Fruit fly (Drosophila melanogaster) whole organism, embryonic: ENCODE data around the gene mldr.

Experiments used
- Adf1 ChIP-seq: fragments of 200-800 bp; sonication (Bioruptor generic); IDR thresholded peaks from 2 replicates; pipeline ENCODE4 v1.3.6; 2022; ENCODE audit warnings: missing biosample characterization, missing genetic modification characterization
- B-H1 ChIP-seq: fragments of 200-800 bp; sonication (Bioruptor generic); IDR thresholded peaks from 3 replicates; pipeline ENCODE4 v1.3.6; 2022; ENCODE audit warnings: missing biosample characterization, missing genetic modification characterization
- Bteb2 ChIP-seq: fragments of 200-800 bp; sonication (Bioruptor generic); optimal IDR thresholded peaks from 2 replicates; lab custom pipeline; 2016; ENCODE audit warnings: missing biosample characterization, missing genetic modification characterization
- CG10543 ChIP-seq: fragments of 200-800 bp; sonication (Bioruptor generic); optimal IDR thresholded peaks from 3 replicates; lab custom pipeline; 2017; ENCODE audit warnings: missing biosample characterization, mild to moderate bottlenecking, missing genetic modification characterization, moderate library complexity
- CG11723 ChIP-seq: fragments of 200-800 bp; sonication (Bioruptor generic); optimal IDR thresholded peaks from 2 replicates; lab custom pipeline; 2017; ENCODE audit warnings: missing biosample characterization, mild to moderate bottlenecking, missing genetic modification characterization
- CG12769 ChIP-seq: fragments of 200-800 bp; sonication (Bioruptor generic); optimal IDR thresholded peaks from 2 replicates; lab custom pipeline; 2019; ENCODE audit warnings: missing biosample characterization, mild to moderate bottlenecking, missing genetic modification characterization, moderate library complexity
- CG17359 ChIP-seq: fragments of 200-800 bp; sonication (Bioruptor generic); optimal IDR thresholded peaks from 3 replicates; lab custom pipeline; 2018; ENCODE audit warnings: missing biosample characterization, mild to moderate bottlenecking, missing genetic modification characterization, moderate library complexity
- CG2202 ChIP-seq: fragments of 200-800 bp; sonication (Bioruptor generic); optimal IDR thresholded peaks from 2 replicates; lab custom pipeline; 2018; ENCODE audit warnings: missing biosample characterization, mild to moderate bottlenecking, missing genetic modification characterization
- CG2875 ChIP-seq: fragments of 200-800 bp; sonication (Bioruptor generic); optimal IDR thresholded peaks from 2 replicates; lab custom pipeline; 2017; ENCODE audit warnings: missing biosample characterization, mild to moderate bottlenecking, missing genetic modification characterization, missing genetic modification reagents
- CG34376 ChIP-seq: fragments of 200-800 bp; sonication (Bioruptor generic); optimal IDR thresholded peaks from 2 replicates; lab custom pipeline; 2018; ENCODE audit warnings: missing biosample characterization, mild to moderate bottlenecking, missing genetic modification characterization
- CG3726 ChIP-seq: fragments of 200-800 bp; sonication (Bioruptor generic); IDR thresholded peaks from 3 replicates; pipeline ENCODE4, ENCODE4 v1.3.6; 2022; ENCODE audit warnings: missing biosample characterization, missing genetic modification characterization
- CG3838 ChIP-seq: fragments of 200-800 bp; sonication (Bioruptor generic); optimal IDR thresholded peaks from 3 replicates; lab custom pipeline; 2016; ENCODE audit warnings: missing biosample characterization, missing genetic modification characterization
- CG4707 ChIP-seq: fragments of 200-800 bp; sonication (Bioruptor generic); optimal IDR thresholded peaks from 2 replicates; lab custom pipeline; 2018; ENCODE audit warnings: missing biosample characterization, mild to moderate bottlenecking, missing genetic modification characterization, moderate library complexity
- CG6175 ChIP-seq: fragments of 200-800 bp; sonication (Bioruptor generic); IDR thresholded peaks from 3 replicates; pipeline ENCODE4 v1.3.6; 2022; ENCODE audit warnings: missing biosample characterization, missing genetic modification characterization
- CG6254 ChIP-seq: fragments of 200-800 bp; sonication (Bioruptor generic); optimal IDR thresholded peaks from 3 replicates; lab custom pipeline; 2017; ENCODE audit warnings: mild to moderate bottlenecking, missing biosample characterization, missing genetic modification reagents, missing genetic modification characterization
- CG6813 ChIP-seq: fragments of 200-800 bp; sonication (Bioruptor generic); optimal IDR thresholded peaks from 2 replicates; lab custom pipeline; 2017; ENCODE audit warnings: missing biosample characterization, missing genetic modification characterization, mild to moderate bottlenecking, moderate library complexity, missing genetic modification reagents
- CG8281 ChIP-seq: fragments of 200-800 bp; sonication (Bioruptor generic); optimal IDR thresholded peaks from 2 replicates; lab custom pipeline; 2018; ENCODE audit warnings: missing biosample characterization, mild to moderate bottlenecking, missing genetic modification characterization, moderate library complexity
- CG8290 ChIP-seq, 3 experiments: fragments of 200-800 bp; sonication (Bioruptor generic); optimal IDR thresholded peaks; 2 replicates each; lab custom pipeline; 2016 to 2019; ENCODE audit warnings: missing biosample characterization in 3 of 3, missing genetic modification characterization in 3 of 3, mild to moderate bottlenecking in 2 of 3, moderate library complexity in 1 of 3
- Dref ChIP-seq: fragments of 200-800 bp; sonication (Bioruptor generic); IDR thresholded peaks from 2 replicates; pipeline ENCODE4 v1.3.6; 2022; ENCODE audit warnings: missing biosample characterization, missing genetic modification characterization
- GATAe ChIP-seq: fragments of 200-800 bp; sonication (Bioruptor generic); conservative IDR thresholded peaks from 2 replicates; pipeline ENCODE4 v1.3.6; 2022; ENCODE audit warnings: missing biosample characterization, missing genetic modification characterization
- HHEX ChIP-seq: fragments of 200-800 bp; sonication (Bioruptor generic); optimal IDR thresholded peaks from 3 replicates; lab custom pipeline; 2017; ENCODE audit warnings: missing biosample characterization, mild to moderate bottlenecking, missing genetic modification characterization, missing genetic modification reagents
- Hey ChIP-seq: fragments of 200-800 bp; sonication (Bioruptor generic); optimal IDR thresholded peaks from 3 replicates; lab custom pipeline; 2018; ENCODE audit warnings: missing biosample characterization, mild to moderate bottlenecking, missing genetic modification characterization
- Jarid2 ChIP-seq: fragments of 200-800 bp; sonication (Bioruptor generic); optimal IDR thresholded peaks from 3 replicates; lab custom pipeline; 2017; ENCODE audit warnings: mild to moderate bottlenecking, missing biosample characterization, missing genetic modification reagents, missing genetic modification characterization
- Med ChIP-seq: fragments of 200-800 bp; sonication (Bioruptor generic); peaks from one replicate; lab custom pipeline; 2016; ENCODE audit warnings: missing biosample characterization, missing genetic modification characterization, mild to moderate bottlenecking, inconsistent platforms, moderate library complexity
- PHDP ChIP-seq: fragments of 200-800 bp; sonication (Bioruptor generic); optimal IDR thresholded peaks from 3 replicates; lab custom pipeline; 2018; ENCODE audit warnings: missing biosample characterization, mild to moderate bottlenecking, missing genetic modification characterization, moderate library complexity
- Tbp ChIP-seq: fragments of >200 bp; optimal IDR thresholded peaks from 2 replicates; lab custom pipeline; 2018; ENCODE audit warnings: missing biosample characterization, missing genetic modification characterization
- Vsx1 ChIP-seq: fragments of 200-800 bp; sonication (Bioruptor generic); optimal IDR thresholded peaks from 2 replicates; lab custom pipeline; 2017; ENCODE audit warnings: missing biosample characterization, mild to moderate bottlenecking, missing genetic modification characterization, missing genetic modification reagents
- YL-1 ChIP-seq: fragments of 200-800 bp; sonication (Bioruptor generic); optimal IDR thresholded peaks from 3 replicates; lab custom pipeline; 2017; ENCODE audit warnings: missing biosample characterization, mild to moderate bottlenecking, missing genetic modification characterization
- bab2 ChIP-seq: fragments of 200-800 bp; sonication (Bioruptor generic); optimal IDR thresholded peaks from 2 replicates; lab custom pipeline; 2016; ENCODE audit warnings: missing biosample characterization, missing genetic modification characterization
- chif ChIP-seq, 2 experiments: fragments of 200-800 bp; sonication (Bioruptor generic); optimal IDR thresholded peaks; 3 replicates each; lab custom pipeline; 2016; ENCODE audit warnings: missing biosample characterization in 2 of 2, missing genetic modification characterization in 2 of 2
- cwo ChIP-seq: fragments of 200-800 bp; sonication (Bioruptor generic); optimal IDR thresholded peaks from 3 replicates; lab custom pipeline; 2017; ENCODE audit warnings: missing biosample characterization, missing genetic modification characterization, mild to moderate bottlenecking, moderate library complexity, missing genetic modification reagents
- fu2 ChIP-seq: fragments of 200-800 bp; sonication (Bioruptor generic); optimal IDR thresholded peaks from 2 replicates; lab custom pipeline; 2016; ENCODE audit warnings: missing biosample characterization, missing genetic modification characterization
- gfzf ChIP-seq: fragments of 200-800 bp; sonication (Bioruptor generic); optimal IDR thresholded peaks from 2 replicates; lab custom pipeline; 2016; ENCODE audit warnings: missing biosample characterization, mild to moderate bottlenecking, missing genetic modification characterization, moderate library complexity
- grn ChIP-seq: fragments of 200-800 bp; sonication (Bioruptor generic); optimal IDR thresholded peaks from 3 replicates; lab custom pipeline; 2017; ENCODE audit warnings: missing biosample characterization, missing genetic modification characterization
- hbn ChIP-seq: fragments of 200-800 bp; sonication (Bioruptor generic); IDR thresholded peaks from 2 replicates; pipeline ENCODE4 v1.3.6; 2022; ENCODE audit warnings: missing biosample characterization, missing genetic modification characterization; ENCODE audit not compliant: partially characterized antibody
- inv ChIP-seq: fragments of 200-800 bp; sonication (Bioruptor generic); IDR thresholded peaks from 2 replicates; pipeline ENCODE4 v1.3.6; 2022; ENCODE audit warnings: missing biosample characterization, missing genetic modification characterization; ENCODE audit not compliant: partially characterized antibody
- kah ChIP-seq: fragments of 200-800 bp; sonication (Bioruptor generic); optimal IDR thresholded peaks from 2 replicates; lab custom pipeline; 2018; ENCODE audit warnings: missing biosample characterization, mild to moderate bottlenecking, missing genetic modification characterization
- klu ChIP-seq: fragments of 200-800 bp; sonication (Bioruptor generic); IDR thresholded peaks from 2 replicates; pipeline ENCODE4 v1.3.6; 2022; ENCODE audit warnings: missing biosample characterization, missing genetic modification characterization
- lab ChIP-seq: fragments of 200-800 bp; sonication (Bioruptor generic); optimal IDR thresholded peaks from 3 replicates; lab custom pipeline; 2017; ENCODE audit warnings: missing biosample characterization, missing genetic modification characterization, mild to moderate bottlenecking, moderate library complexity, missing genetic modification reagents
- mam ChIP-seq: fragments of 200-800 bp; sonication (Bioruptor generic); optimal IDR thresholded peaks from 3 replicates; lab custom pipeline; 2016; ENCODE audit warnings: missing biosample characterization, missing genetic modification characterization
- pb ChIP-seq: fragments of 200-800 bp; sonication (Bioruptor generic); optimal IDR thresholded peaks from 3 replicates; lab custom pipeline; 2016; ENCODE audit warnings: missing biosample characterization, missing genetic modification characterization
- pnt ChIP-seq: fragments of 200-800 bp; sonication (Bioruptor generic); optimal IDR thresholded peaks from 3 replicates; lab custom pipeline; 2016; ENCODE audit warnings: missing biosample characterization, missing genetic modification characterization
- sc ChIP-seq, 3 experiments: fragments of >200 bp in 2 of 3; fragments of 200-800 bp in 1 of 3; sonication (Bioruptor generic) in 1 of 3; optimal IDR thresholded peaks; 2 replicates in 2 of 3; 3 replicates in 1 of 3; lab custom pipeline; 2017; ENCODE audit warnings: mild to moderate bottlenecking in 1 of 3, missing biosample characterization in 1 of 3, missing genetic modification characterization in 1 of 3, missing genetic modification reagents in 1 of 3
- schlank ChIP-seq: fragments of 200-800 bp; sonication (Bioruptor generic); optimal IDR thresholded peaks from 2 replicates; lab custom pipeline; 2018; ENCODE audit warnings: missing biosample characterization, mild to moderate bottlenecking, missing genetic modification characterization
- stc ChIP-seq: fragments of 200-800 bp; sonication (Bioruptor generic); IDR thresholded peaks from 2 replicates; pipeline ENCODE4 v1.3.6; 2022; ENCODE audit warnings: missing biosample characterization, missing genetic modification characterization
- sug ChIP-seq: fragments of 200-800 bp; optimal IDR thresholded peaks from 2 replicates; lab custom pipeline; 2019; ENCODE audit warnings: missing biosample characterization, mild to moderate bottlenecking, missing genetic modification characterization, moderate library complexity
- yki ChIP-seq: fragments of >200 bp; optimal IDR thresholded peaks from 3 replicates; lab custom pipeline; 2018
- zf30C ChIP-seq: fragments of 200-800 bp; sonication (Bioruptor generic); optimal IDR thresholded peaks from 3 replicates; lab custom pipeline; 2018; ENCODE audit warnings: missing biosample characterization, mild to moderate bottlenecking, missing genetic modification characterization

The mldr gene

DNA sequence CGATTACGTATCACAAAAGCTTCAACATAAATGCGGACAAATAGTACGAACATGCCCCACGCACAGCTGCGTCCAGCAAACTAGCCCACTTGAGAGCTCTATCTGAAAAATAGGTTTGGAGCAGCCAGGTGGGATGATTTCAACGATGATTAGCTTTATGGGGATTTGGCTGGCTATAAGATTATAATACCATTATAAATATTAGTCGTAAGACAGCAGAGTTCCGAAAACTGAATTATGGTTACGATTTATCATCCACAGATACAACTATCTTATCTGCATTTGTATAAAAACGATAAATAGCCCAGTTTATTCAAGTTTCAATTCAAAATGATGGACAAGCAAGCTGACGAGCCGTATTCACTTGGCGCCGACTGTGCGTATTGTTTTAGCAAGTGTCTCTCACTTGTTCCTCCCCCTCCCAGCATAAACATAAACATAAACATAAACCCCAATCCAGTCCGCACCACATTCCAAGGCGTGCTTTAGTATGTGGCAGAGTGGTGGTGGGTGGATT lies 27.4 kb upstream of the mldr start (continued):
- TF ChIP-seq fu2 (peak; percentile 32), CG3726 (GFP tag; lab: Robert Waterston, UW) (no peak), pnt (GFP tag; lab: Kevin White, UChicago) (no peak), CG6813 (GFP tag; lab: Kevin White, UChicago) (peak; percentile 74), HHEX (GFP tag; lab: Kevin White, UChicago) (peak; percentile 82), hbn (GFP tag; lab: Robert Waterston, UW) (no peak), gfzf (GFP tag; lab: Kevin White, UChicago) (no peak), stc (peak; percentile 64), CG4707 (GFP tag; lab: Kevin White, UChicago) (no peak), CG17359 (tag; lab: Kevin White, UChicago) (peak; percentile 75), Vsx1 (GFP tag; lab: Kevin White, UChicago) (peak; percentile 66), B-H1 (GFP tag; lab: Robert Waterston, UW) (peak; percentile 39; the same call in 1 of the 3 replicates), CG11723 (GFP tag; lab: Kevin White, UChicago) (peak; percentile 73), zf30C (GFP tag; lab: Kevin White, UChicago) (no peak), Bteb2 (peak; percentile 43), CG6254 (GFP tag; lab: Kevin White, UChicago) (peak; percentile 62), CG3838 (GFP tag; lab: Kevin White, UChicago) (peak; percentile 33)

DNA sequence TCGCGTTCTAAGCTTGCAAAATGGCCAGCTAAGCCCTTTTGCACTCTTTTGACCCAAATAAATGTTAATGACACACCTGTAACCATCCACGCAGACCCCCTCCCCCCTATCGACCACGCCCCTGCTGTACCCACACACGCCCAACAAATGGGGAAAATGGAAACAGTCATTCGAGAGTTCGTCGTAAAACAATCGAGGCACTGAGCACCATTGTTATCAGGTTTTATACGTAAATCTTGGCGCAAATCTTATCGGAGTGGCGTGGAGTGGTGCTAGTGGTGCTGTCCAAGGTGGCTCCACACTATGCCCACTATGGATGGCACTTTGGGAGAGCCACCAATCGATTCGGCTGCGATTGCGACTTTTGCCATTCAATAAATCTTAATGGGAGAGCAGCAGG lies 26.6 kb upstream of the mldr start:
- TF ChIP-seq CG34376 (GFP tag; lab: Kevin White, UChicago) (no peak), CG2202 (no peak), CG8290 (GFP tag; optimal IDR thresholded peaks at IDR 0.05; lab: Kevin White, UChicago) (no peak), CG8290 (tag; optimal IDR thresholded peaks at IDR 0.05; lab: Kevin White, UChicago) (peak in 1 of 2 experiments; percentile 46), grn (peak; percentile 87), CG8281 (tag; lab: Kevin White, UChicago) (no peak), klu (GFP tag; lab: Robert Waterston, UW) (no peak), Jarid2 (GFP tag; lab: Kevin White, UChicago) (no peak), Adf1 (no peak), GATAe (peak; percentile 52; the same call in 1 of the 2 replicates), Tbp (GFP tag; lab: Kevin White, UChicago) (no peak), CG3838 (GFP tag; lab: Kevin White, UChicago) (no peak), pb (GFP tag; lab: Kevin White, UChicago) (no peak), sc (optimal IDR thresholded peaks at IDR 0.05; lab: Kevin White, UChicago) (no peak), sc (GFP tag; optimal IDR thresholded peaks at IDR 0.05; lab: Kevin White, UChicago) (no peak), Bteb2 (no peak), lab (GFP tag; lab: Kevin White, UChicago) (peak; percentile 27), CG12769 (tag; lab: Kevin White, UChicago) (peak; percentile 72), YL-1 (GFP tag; lab: Kevin White, UChicago) (no peak), cwo (GFP tag; lab: Kevin White, UChicago) (peak; percentile 54), CG2875 (no peak), Med (peak; percentile 30), Dref (GFP tag; lab: Robert Waterston, UW) (0 out of 2 replicates have a peak, but pooled peaks have one; percentile 7), CG10543 (GFP tag; lab: Kevin White, UChicago) (peak; percentile 19), sug (tag; lab: Kevin White, UChicago) (peak; percentile 62), bab2 (GFP tag; lab: Kevin White, UChicago) (no peak), Hey (peak; percentile 16), schlank (tag; lab: Kevin White, UChicago) (peak; percentile 46), yki (lab: Kevin White, UChicago) (no peak), kah (GFP tag; lab: Kevin White, UChicago) (no peak), CG6175 (GFP tag; lab: Robert Waterston, UW) (0 out of 3 replicates have a peak, but pooled peaks have one; percentile 22), PHDP (no peak), inv (GFP tag; lab: Robert Waterston, UW) (no peak), chif (GFP tag; optimal IDR thresholded peaks at IDR 0.05; lab: Kevin White, UChicago) (no peak), mam (no peak)
